Worm (Caenorhabditis elegans): Measurements from ENCODE around the gene Y46E12BL.2.

DNA sequence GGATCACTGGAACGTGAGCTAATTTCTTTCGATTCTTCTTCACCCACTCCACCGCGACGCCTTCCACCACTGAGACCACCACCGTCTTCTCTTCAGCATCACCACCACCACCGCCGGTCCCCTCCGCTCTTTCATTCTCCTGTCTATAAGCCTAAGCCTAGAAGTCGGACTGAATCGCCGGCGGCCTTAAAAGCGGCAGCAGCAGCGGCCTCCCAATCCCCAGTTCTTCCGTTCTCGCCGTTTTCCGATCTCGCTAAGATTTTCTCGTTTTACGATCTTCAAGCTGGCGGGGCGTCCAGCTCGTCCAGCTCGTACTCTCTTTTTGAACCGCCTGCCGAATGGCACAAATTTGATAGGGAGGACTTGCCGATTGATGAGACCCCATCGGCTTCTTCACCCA is 6.6 kb upstream of the Y46E12BL.2 start:
- no peak for TF ChIP-seq nhr-76 (tag; optimal IDR thresholded peaks at IDR 0.05)
- TF ChIP-seq unc-39 (tag; optimal IDR thresholded peaks at IDR 0.05), result no peak
- no peak for TF ChIP-seq nhr-25 (tag; optimal IDR thresholded peaks at IDR 0.05)
- no peak for TF ChIP-seq fos-1 (tag; optimal IDR thresholded peaks at IDR 0.05)
- no peak for TF ChIP-seq pha-4 (tag; optimal IDR thresholded peaks at IDR 0.05)
- TF ChIP-seq ztf-11 (tag; optimal IDR thresholded peaks at IDR 0.05), result no peak
- no peak for TF ChIP-seq nhr-28 (tag; optimal IDR thresholded peaks at IDR 0.05)
- no peak for TF ChIP-seq mdl-1 (tag; optimal IDR thresholded peaks at IDR 0.05)
- TF ChIP-seq mml-1 (tag; optimal IDR thresholded peaks at IDR 0.05), result no peak
- no peak for TF ChIP-seq ceh-28 (tag; optimal IDR thresholded peaks at IDR 0.05)

All from whole organism, L3 larva.